Worm (Caenorhabditis elegans) whole organism, young adult: ENCODE measurements around the gene gei-8.

Source experiments
- B0261.1 ChIP-seq: sonication (generic microtip); optimal IDR thresholded peaks from 2 replicates; lab custom pipeline; 2016; ENCODE audit warnings: mild to moderate bottlenecking, missing genetic modification characterization, moderate library complexity, missing compliant biosample characterization
- C17E4.6 ChIP-seq: fragments of 200-800 bp; sonication (Bioruptor generic); IDR thresholded peaks from 2 replicates; pipeline ENCODE4 v1.3.6; 2022; ENCODE audit warnings: missing genetic modification reagents, missing genetic modification characterization, missing compliant biosample characterization
- F10E7.11 ChIP-seq: sonication (generic microtip); optimal IDR thresholded peaks from 2 replicates; lab custom pipeline; 2017; ENCODE audit warnings: mild to moderate bottlenecking, missing genetic modification characterization, moderate library complexity, missing compliant biosample characterization
- F33H1.4 ChIP-seq: fragments of 200-800 bp; sonication (Bioruptor generic); IDR thresholded peaks from 2 replicates; pipeline ENCODE4 v1.3.6; 2022; ENCODE audit warnings: missing genetic modification reagents, missing genetic modification characterization, missing compliant biosample characterization
- F57A8.1 ChIP-seq: fragments of 200-800 bp; sonication (Bioruptor generic); optimal IDR thresholded peaks from 2 replicates; lab custom pipeline; 2018; ENCODE audit warnings: mild to moderate bottlenecking, missing genetic modification characterization, moderate library complexity, missing compliant biosample characterization
- K11D2.4 ChIP-seq: fragments of 200-800 bp; sonication (Bioruptor generic); IDR thresholded peaks from 2 replicates; pipeline ENCODE4 v1.3.6; 2022; ENCODE audit warnings: missing genetic modification reagents, missing genetic modification characterization, missing compliant biosample characterization
- Y53G8AR.9 ChIP-seq: fragments of 200-800 bp; sonication (Bioruptor generic); conservative IDR thresholded peaks from 2 replicates; pipeline ENCODE4 v1.3.6; 2022; ENCODE audit warnings: missing genetic modification reagents, missing genetic modification characterization, missing compliant biosample characterization
- Y67H2A.10 ChIP-seq: fragments of 200-800 bp; sonication (Bioruptor generic); conservative IDR thresholded peaks from 2 replicates; pipeline ENCODE4 v1.3.6; 2022; ENCODE audit warnings: missing genetic modification reagents, missing genetic modification characterization, missing compliant biosample characterization
- ZK185.1 ChIP-seq: sonication (generic microtip); optimal IDR thresholded peaks from 2 replicates; lab custom pipeline; 2016; ENCODE audit warnings: mild to moderate bottlenecking, missing genetic modification characterization, missing compliant biosample characterization; ENCODE audit not compliant: poor library complexity, severe bottlenecking
- akir-1 ChIP-seq: fragments of 200-800 bp; sonication (Bioruptor generic); optimal IDR thresholded peaks from 2 replicates; lab custom pipeline; 2018; ENCODE audit warnings: mild to moderate bottlenecking, missing genetic modification characterization, moderate library complexity, missing compliant biosample characterization
- athp-1 ChIP-seq: sonication (generic microtip); optimal IDR thresholded peaks from 2 replicates; lab custom pipeline; 2017; ENCODE audit warnings: mild to moderate bottlenecking, missing genetic modification characterization, missing compliant biosample characterization
- attf-5 ChIP-seq: fragments of 200-800 bp; sonication (Bioruptor generic); optimal IDR thresholded peaks from 2 replicates; lab custom pipeline; 2018; ENCODE audit warnings: mild to moderate bottlenecking, missing genetic modification characterization, missing compliant biosample characterization
- bed-1 ChIP-seq: fragments of 200-800 bp; sonication (Bioruptor generic); IDR thresholded peaks from 2 replicates; pipeline ENCODE4 v1.3.6; 2022; ENCODE audit warnings: missing genetic modification reagents, missing genetic modification characterization, missing compliant biosample characterization
- bed-2 ChIP-seq: fragments of 200-800 bp; sonication (Bioruptor generic); IDR thresholded peaks from 2 replicates; pipeline ENCODE4 v1.3.6; 2022; ENCODE audit warnings: missing genetic modification reagents, missing genetic modification characterization, missing compliant biosample characterization
- cebp-1 ChIP-seq, 2 experiments: fragments of 200-800 bp in 1 of 2; sonication (Bioruptor generic) in 1 of 2; sonication (generic microtip) in 1 of 2; IDR thresholded peaks in 1 of 2; optimal IDR thresholded peaks in 1 of 2; 2 replicates each; pipeline versions ENCODE4 v1.3.6 to Lab custom; 2017 to 2022; ENCODE audit warnings: missing compliant biosample characterization in 2 of 2, missing genetic modification characterization in 2 of 2, mild to moderate bottlenecking in 1 of 2, missing genetic modification reagents in 1 of 2, moderate library complexity in 1 of 2
- ceh-27 ChIP-seq: fragments of 200-800 bp; sonication (Bioruptor generic); optimal IDR thresholded peaks from 2 replicates; lab custom pipeline; 2018; ENCODE audit warnings: mild to moderate bottlenecking, missing genetic modification characterization, moderate library complexity, missing compliant biosample characterization
- ceh-40 ChIP-seq: fragments of 200-800 bp; sonication (Bioruptor generic); IDR thresholded peaks from 2 replicates; pipeline ENCODE4 v1.3.6; 2022; ENCODE audit warnings: missing genetic modification characterization, missing compliant biosample characterization
- ceh-79 ChIP-seq: sonication (generic microtip); optimal IDR thresholded peaks from 2 replicates; lab custom pipeline; 2017; ENCODE audit warnings: mild to moderate bottlenecking, missing genetic modification characterization, missing compliant biosample characterization
- dpl-1 ChIP-seq: fragments of 150-350 bp; optimal IDR thresholded peaks from 2 replicates; lab custom pipeline; 2014; ENCODE audit warnings: missing biosample characterization, missing genetic modification reagents, missing genetic modification characterization
- ets-4 ChIP-seq: fragments of 200-800 bp; sonication (Bioruptor generic); optimal IDR thresholded peaks from 2 replicates; lab custom pipeline; 2018; ENCODE audit warnings: mild to moderate bottlenecking, missing genetic modification characterization, missing compliant biosample characterization
- him-1 ChIP-seq: sonication (generic microtip); optimal IDR thresholded peaks from 2 replicates; lab custom pipeline; 2016; ENCODE audit warnings: missing genotype, missing genetic modification reagents, missing genetic modification characterization, missing compliant biosample characterization
- hmg-1.2 ChIP-seq: fragments of 200-800 bp; sonication (Bioruptor generic); IDR thresholded peaks from 2 replicates; pipeline ENCODE4 v1.3.6; 2022; ENCODE audit warnings: missing genetic modification reagents, missing genetic modification characterization, missing compliant biosample characterization
- hmg-20 ChIP-seq: fragments of 200-800 bp; sonication (Bioruptor generic); IDR thresholded peaks from 2 replicates; pipeline ENCODE4 v1.3.6; 2022; ENCODE audit warnings: missing genetic modification reagents, missing genetic modification characterization, missing compliant biosample characterization
- let-526 ChIP-seq: fragments of 200-800 bp; sonication (Bioruptor generic); IDR thresholded peaks from 2 replicates; pipeline ENCODE4 v1.3.6; 2022; ENCODE audit warnings: missing genetic modification reagents, missing genetic modification characterization, missing compliant biosample characterization
- lin-35 ChIP-seq, 3 experiments: fragments of 150-350 bp in 2 of 3; sonication (generic microtip) in 1 of 3; optimal IDR thresholded peaks; 2 replicates each; lab custom pipeline; 2014 to 2018; ENCODE audit warnings: missing biosample characterization in 3 of 3, missing genetic modification characterization in 3 of 3, missing genetic modification reagents in 3 of 3
- madf-3 ChIP-seq: fragments of 200-800 bp; sonication (Bioruptor generic); IDR thresholded peaks from 2 replicates; pipeline ENCODE4 v1.3.6; 2022; ENCODE audit warnings: missing genetic modification reagents, missing genetic modification characterization, missing compliant biosample characterization
- mcd-1 ChIP-seq: fragments of 200-800 bp; sonication (Bioruptor generic); IDR thresholded peaks from 2 replicates; pipeline ENCODE4 v1.3.6; 2022; ENCODE audit warnings: missing genetic modification reagents, missing genetic modification characterization, missing compliant biosample characterization
- mes-4 ChIP-seq: sonication (generic microtip); optimal IDR thresholded peaks from 2 replicates; lab custom pipeline; 2016; ENCODE audit warnings: missing genotype, missing genetic modification characterization, missing compliant biosample characterization
- mxl-1 ChIP-seq: sonication (generic microtip); optimal IDR thresholded peaks from 2 replicates; lab custom pipeline; 2016; ENCODE audit warnings: missing genetic modification characterization, missing compliant biosample characterization
- nfya-1 ChIP-seq: sonication (generic microtip); optimal IDR thresholded peaks from 2 replicates; lab custom pipeline; 2017; ENCODE audit warnings: antibody characterized with exemption, missing compliant biosample characterization, missing genetic modification characterization, borderline replicate concordance; ENCODE audit not compliant: insufficient read depth
- nfya-2 ChIP-seq: fragments of 200-800 bp; sonication (Bioruptor generic); IDR thresholded peaks from 2 replicates; pipeline ENCODE4 v1.3.6; 2022; ENCODE audit warnings: missing genetic modification reagents, missing genetic modification characterization, missing compliant biosample characterization
- nfyb-1 ChIP-seq: fragments of 200-800 bp; sonication (Bioruptor generic); IDR thresholded peaks from 2 replicates; pipeline ENCODE4 v1.3.6; 2022; ENCODE audit warnings: missing genetic modification reagents, missing genetic modification characterization, missing compliant biosample characterization
- nhr-27 ChIP-seq: fragments of 200-800 bp; sonication (Bioruptor generic); optimal IDR thresholded peaks from 2 replicates; lab custom pipeline; 2018; ENCODE audit warnings: mild to moderate bottlenecking, missing genetic modification characterization, moderate library complexity, missing compliant biosample characterization
- nhr-80 ChIP-seq: sonication (generic microtip); optimal IDR thresholded peaks from 2 replicates; lab custom pipeline; 2016; ENCODE audit warnings: missing genetic modification characterization, missing compliant biosample characterization
- nhr-90 ChIP-seq: sonication (generic microtip); optimal IDR thresholded peaks from 2 replicates; lab custom pipeline; 2016; ENCODE audit warnings: missing genotype, mild to moderate bottlenecking, missing genetic modification characterization, missing compliant biosample characterization
- rpc-1 ChIP-seq, 2 experiments: fragments of 150-350 bp in 1 of 2; sonication (generic microtip) in 1 of 2; optimal IDR thresholded peaks; 2 replicates each; lab custom pipeline; 2014 to 2018; ENCODE audit warnings: missing biosample characterization in 1 of 2, missing genetic modification characterization in 1 of 2, missing genetic modification reagents in 1 of 2, missing genotype in 1 of 2
- sea-2 ChIP-seq: fragments of 200-800 bp; sonication (Bioruptor generic); IDR thresholded peaks from 2 replicates; pipeline ENCODE4 v1.3.6; 2022; ENCODE audit warnings: missing genetic modification characterization, missing compliant biosample characterization
- snpc-1.3 ChIP-seq: sonication (generic microtip); optimal IDR thresholded peaks from 2 replicates; lab custom pipeline; 2017; ENCODE audit warnings: missing genetic modification characterization, mild to moderate bottlenecking, missing compliant biosample characterization, antibody characterized with exemption, moderate library complexity, missing genotype, missing genetic modification reagents; ENCODE audit not compliant: insufficient read depth
- somi-1 ChIP-seq: fragments of 200-800 bp; sonication (Bioruptor generic); optimal IDR thresholded peaks from 2 replicates; lab custom pipeline; 2018; ENCODE audit warnings: mild to moderate bottlenecking, missing genetic modification characterization, missing compliant biosample characterization
- xnd-1 ChIP-seq: sonication (generic microtip); optimal IDR thresholded peaks from 2 replicates; lab custom pipeline; 2016; ENCODE audit warnings: missing genotype, missing genetic modification reagents, missing genetic modification characterization, missing compliant biosample characterization
- zfh-2 ChIP-seq: fragments of 200-800 bp; sonication (Bioruptor generic); conservative IDR thresholded peaks from 2 replicates; pipeline ENCODE4 v1.3.6; 2022; ENCODE audit warnings: missing genetic modification reagents, missing genetic modification characterization, missing compliant biosample characterization
- zim-3 ChIP-seq: sonication (generic microtip); optimal IDR thresholded peaks from 2 replicates; lab custom pipeline; 2017; ENCODE audit warnings: mild to moderate bottlenecking, missing genetic modification characterization, moderate library complexity, missing compliant biosample characterization
- ztf-22 ChIP-seq: fragments of 200-800 bp; sonication (Bioruptor generic); optimal IDR thresholded peaks from 2 replicates; lab custom pipeline; 2018; ENCODE audit warnings: mild to moderate bottlenecking, missing genetic modification characterization, moderate library complexity, missing compliant biosample characterization
- ztf-25 ChIP-seq: fragments of 200-800 bp; sonication (Bioruptor generic); IDR thresholded peaks from 2 replicates; pipeline ENCODE4 v1.3.6; 2022; ENCODE audit warnings: missing genetic modification reagents, missing genetic modification characterization, missing compliant biosample characterization

The gei-8 gene

DNA sequence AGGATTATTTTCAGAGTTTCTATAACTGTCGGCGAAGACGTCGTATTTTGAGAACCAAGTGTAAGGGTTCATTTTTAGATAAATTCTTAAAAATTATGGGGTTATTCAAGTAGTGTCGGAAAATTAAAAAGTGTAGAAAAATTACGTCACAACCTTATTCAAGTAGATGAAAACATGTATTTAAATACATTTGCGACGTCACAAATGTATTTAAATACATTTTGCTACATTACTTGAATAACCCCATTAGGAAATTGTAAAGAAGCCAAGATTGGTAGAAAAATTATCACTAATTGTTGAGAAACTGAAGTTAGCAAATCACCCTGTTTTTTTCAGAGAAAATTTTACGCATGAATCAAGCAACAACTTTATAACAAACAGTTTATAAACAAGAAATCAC is 8.2 kb upstream of the gei-8 start (continued):
- TF ChIP-seq zim-3 (tag; lab: Kevin White, UChicago) (no peak), let-526 (GFP tag; lab: Robert Waterston, UW) (no peak)
- TF ChIP-seq, all 124 proteins: peak for 33

DNA sequence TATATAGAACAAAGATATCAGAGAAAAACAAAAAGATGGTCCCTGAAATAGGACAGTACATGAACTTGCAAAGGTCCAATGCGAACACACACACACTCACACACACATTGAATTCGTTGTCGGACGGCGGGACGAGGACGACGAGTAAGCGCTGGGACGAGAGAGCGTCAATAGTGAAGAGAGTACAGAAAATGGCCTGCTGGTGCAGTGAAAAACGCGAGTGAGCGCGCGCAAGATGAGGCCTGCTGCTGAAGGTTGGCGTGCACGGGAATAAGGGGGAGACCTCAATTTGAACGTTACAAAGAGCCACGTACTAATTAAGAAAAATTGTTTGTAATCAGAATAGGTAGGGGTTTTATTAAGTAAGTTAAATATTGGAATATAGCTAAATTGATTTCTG is 5.9 kb upstream of the gei-8 start:
- TF ChIP-seq bed-1 (no peak), K11D2.4 (GFP tag; lab: Robert Waterston, UW) (0 out of 2 replicates have a peak, but pooled peaks have one; percentile 24), nhr-80 (tag; lab: Kevin White, UChicago) (peak; percentile 49), ets-4 (GFP tag; lab: Kevin White, UChicago) (no peak), cebp-1 (GFP tag; IDR thresholded peaks at IDR 0.05; lab: Robert Waterston, UW) (no peak), cebp-1 (tag; optimal IDR thresholded peaks at IDR 0.05; lab: Kevin White, UChicago) (peak; percentile 18), attf-5 (GFP tag; lab: Kevin White, UChicago) (peak; percentile 25), zfh-2 (GFP tag; lab: Robert Waterston, UW) (peak; percentile 77), rpc-1 (optimal IDR thresholded peaks at IDR 0.05; lab: Kevin White, UChicago) (no peak), rpc-1 (tag; optimal IDR thresholded peaks at IDR 0.05; lab: Kevin White, UChicago) (no peak), him-1 (tag; lab: Kevin White, UChicago) (peak; percentile 37), hmg-1.2 (peak; percentile 68; the same call in 1 of the 2 replicates), xnd-1 (tag; lab: Kevin White, UChicago) (no peak)

DNA sequence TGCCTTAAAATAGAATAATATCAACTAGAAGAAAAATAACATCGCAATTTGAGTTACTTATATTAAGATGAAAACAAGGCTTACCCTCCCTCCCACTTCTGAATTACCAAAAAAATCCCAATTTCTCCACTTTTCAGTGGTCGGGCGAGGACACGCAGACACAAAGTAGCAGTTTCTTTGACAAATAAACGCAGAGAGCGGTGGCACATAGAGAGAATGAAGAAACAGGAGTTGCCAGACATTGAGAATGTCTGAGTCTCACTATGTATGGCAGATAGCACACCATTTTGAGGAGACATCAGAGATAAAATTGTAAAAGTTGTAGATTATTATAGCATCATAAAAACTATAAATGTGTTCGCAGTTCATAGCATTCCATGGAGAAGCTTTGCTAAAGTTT is 4.2 kb upstream of the gei-8 start:
- TF ChIP-seq snpc-1.3 (tag; lab: Kevin White, UChicago): no peak
- no peak for TF ChIP-seq nfya-1 (tag; lab: Kevin White, UChicago)
- TF ChIP-seq Y67H2A.10: no peak
- no peak for TF ChIP-seq ztf-22 (GFP tag; lab: Kevin White, UChicago)
- TF ChIP-seq hmg-20 (GFP tag; lab: Robert Waterston, UW): no peak
- no peak for TF ChIP-seq dpl-1
- TF ChIP-seq ztf-25 (GFP tag; lab: Robert Waterston, UW): no peak
- TF ChIP-seq athp-1 (tag; lab: Kevin White, UChicago): no peak
- TF ChIP-seq B0261.1 (tag; lab: Kevin White, UChicago): no peak
- peak; percentile 91 for TF ChIP-seq hmg-1.2
- no peak for TF ChIP-seq cebp-1 (GFP tag; IDR thresholded peaks at IDR 0.05; lab: Robert Waterston, UW)
- peak; percentile 45 for TF ChIP-seq cebp-1 (tag; optimal IDR thresholded peaks at IDR 0.05; lab: Kevin White, UChicago)
- TF ChIP-seq akir-1 (GFP tag; lab: Kevin White, UChicago): no peak
- no peak for TF ChIP-seq nfya-2
- TF ChIP-seq nhr-90 (tag; lab: Kevin White, UChicago): no peak
- no peak for TF ChIP-seq K11D2.4 (GFP tag; lab: Robert Waterston, UW)
- no peak for TF ChIP-seq F57A8.1 (GFP tag; lab: Kevin White, UChicago)
- TF ChIP-seq nfyb-1 (GFP tag; lab: Robert Waterston, UW): no peak
- no peak for TF ChIP-seq mes-4
- TF ChIP-seq ceh-79 (tag; lab: Kevin White, UChicago): no peak
- TF ChIP-seq attf-5 (GFP tag; lab: Kevin White, UChicago): peak; percentile 30
- no peak for TF ChIP-seq mxl-1 (tag; lab: Kevin White, UChicago)
- no peak for TF ChIP-seq mcd-1 (GFP tag; lab: Robert Waterston, UW)
- TF ChIP-seq bed-2 (GFP tag; lab: Robert Waterston, UW): no peak
- no peak for TF ChIP-seq somi-1 (GFP tag; lab: Kevin White, UChicago)
- no peak for TF ChIP-seq F10E7.11 (tag; lab: Kevin White, UChicago)
- peak in 1 of 3 experiments; percentile 20 for TF ChIP-seq lin-35 (GFP tag; optimal IDR thresholded peaks at IDR 0.05; lab: Kevin White, UChicago)
- TF ChIP-seq Y53G8AR.9: no peak
- TF ChIP-seq ceh-40 (GFP tag; lab: Robert Waterston, UW): no peak
- no peak for TF ChIP-seq madf-3
- TF ChIP-seq sea-2 (GFP tag; lab: Robert Waterston, UW): no peak
- no peak for TF ChIP-seq F33H1.4
- TF ChIP-seq nhr-27 (tag; lab: Kevin White, UChicago): no peak
- TF ChIP-seq ceh-27 (GFP tag; lab: Kevin White, UChicago): peak; percentile 15
- no peak for TF ChIP-seq ZK185.1 (tag; lab: Kevin White, UChicago)
- no peak for TF ChIP-seq C17E4.6
